Worm (Caenorhabditis elegans) whole organism, mixed stage, embryonic: Measurements from ENCODE around the gene cng-2.
"Not testable (repeated sequence)": the region's sequence is repeated elsewhere in the genome, so short reads cannot be mapped to it uniquely, and the experiment has no call there.

Source experiments
- M03D4.4 ChIP-seq: sonication (generic microtip); optimal IDR thresholded peaks from 2 replicates; lab custom pipeline; 2017; ENCODE audit warnings: mild to moderate bottlenecking, missing genetic modification characterization, missing compliant biosample characterization
- blmp-1 ChIP-seq: fragments of 150-350 bp; optimal IDR thresholded peaks from 2 replicates; lab custom pipeline; 2014; ENCODE audit warnings: missing biosample characterization, missing genetic modification characterization
- ceh-39 ChIP-seq: fragments of 150-350 bp; optimal IDR thresholded peaks from 2 replicates; lab custom pipeline; 2014; ENCODE audit warnings: missing biosample characterization, missing genetic modification characterization
- ceh-43 ChIP-seq: fragments of 200-800 bp; sonication (Bioruptor generic); optimal IDR thresholded peaks from 2 replicates; lab custom pipeline; 2018; ENCODE audit warnings: mild to moderate bottlenecking, missing genetic modification characterization, moderate library complexity, missing compliant biosample characterization
- ceh-83 ChIP-seq: fragments of 200-800 bp; sonication (Bioruptor generic); optimal IDR thresholded peaks from 2 replicates; lab custom pipeline; 2018; ENCODE audit warnings: mild to moderate bottlenecking, missing genetic modification characterization, missing compliant biosample characterization
- ces-1 ChIP-seq: fragments of 150-350 bp; optimal IDR thresholded peaks from 2 replicates; lab custom pipeline; 2014; ENCODE audit warnings: missing biosample characterization, missing genetic modification reagents, missing genetic modification characterization
- cnd-1 ChIP-seq: fragments of 200-800 bp; sonication (Bioruptor generic); optimal IDR thresholded peaks from 2 replicates; lab custom pipeline; 2018; ENCODE audit warnings: mild to moderate bottlenecking, missing genetic modification characterization, missing compliant biosample characterization
- drap-1 ChIP-seq: fragments of 200-800 bp; sonication (Bioruptor generic); optimal IDR thresholded peaks from 3 replicates; lab custom pipeline; 2018; ENCODE audit warnings: mild to moderate bottlenecking, missing genetic modification characterization, missing compliant biosample characterization
- elt-1 ChIP-seq: sonication (generic microtip); optimal IDR thresholded peaks from 2 replicates; lab custom pipeline; 2017; ENCODE audit warnings: missing genetic modification characterization, mild to moderate bottlenecking, missing compliant biosample characterization, antibody characterized with exemption, moderate library complexity, borderline replicate concordance; ENCODE audit not compliant: insufficient read depth
- elt-3 ChIP-seq: fragments of 150-350 bp; optimal IDR thresholded peaks from 2 replicates; lab custom pipeline; 2014; ENCODE audit warnings: missing biosample characterization, missing genetic modification characterization
- flh-1 ChIP-seq: fragments of 200-800 bp; sonication (Bioruptor generic); optimal IDR thresholded peaks from 2 replicates; lab custom pipeline; 2018; ENCODE audit warnings: mild to moderate bottlenecking, missing genetic modification characterization, moderate library complexity, missing compliant biosample characterization
- ham-2 ChIP-seq: fragments of 200-800 bp; sonication (Bioruptor generic); optimal IDR thresholded peaks from 2 replicates; lab custom pipeline; 2018; ENCODE audit warnings: mild to moderate bottlenecking, missing genetic modification characterization, missing compliant biosample characterization
- hlh-1 ChIP-seq: fragments of 150-350 bp; optimal IDR thresholded peaks from 2 replicates; lab custom pipeline; 2014; ENCODE audit warnings: missing biosample characterization, missing genetic modification reagents, missing genetic modification characterization
- lin-13 ChIP-seq: fragments of 150-350 bp; optimal IDR thresholded peaks from 2 replicates; lab custom pipeline; 2014; ENCODE audit warnings: missing biosample characterization, missing genetic modification characterization
- lin-32 ChIP-seq: fragments of 200-800 bp; sonication (Bioruptor generic); optimal IDR thresholded peaks from 2 replicates; lab custom pipeline; 2018; ENCODE audit warnings: mild to moderate bottlenecking, missing genetic modification characterization, missing compliant biosample characterization
- lsy-2 ChIP-seq: fragments of 150-350 bp; optimal IDR thresholded peaks from 2 replicates; lab custom pipeline; 2014; ENCODE audit warnings: missing biosample characterization, missing genetic modification characterization
- mab-5 ChIP-seq: fragments of 150-350 bp; optimal IDR thresholded peaks from 2 replicates; lab custom pipeline; 2014; ENCODE audit warnings: missing biosample characterization, missing genetic modification characterization
- mls-2 ChIP-seq: sonication (generic microtip); optimal IDR thresholded peaks from 2 replicates; lab custom pipeline; 2016; ENCODE audit warnings: mild to moderate bottlenecking, missing genetic modification characterization, moderate library complexity, missing compliant biosample characterization
- nhr-2 ChIP-seq: fragments of 150-350 bp; optimal IDR thresholded peaks from 2 replicates; lab custom pipeline; 2014; ENCODE audit warnings: missing biosample characterization, missing genetic modification characterization
- nhr-28 ChIP-seq: fragments of 150-350 bp; optimal IDR thresholded peaks from 2 replicates; lab custom pipeline; 2014; ENCODE audit warnings: missing biosample characterization, missing genetic modification characterization
- nhr-76 ChIP-seq: sonication (generic microtip); optimal IDR thresholded peaks from 2 replicates; lab custom pipeline; 2017; ENCODE audit warnings: missing biosample characterization, missing genetic modification characterization
- pha-4 ChIP-seq: fragments of 150-350 bp; optimal IDR thresholded peaks from 2 replicates; lab custom pipeline; 2018; ENCODE audit warnings: missing biosample characterization, missing genetic modification reagents, missing genetic modification characterization
- sem-2 ChIP-seq: fragments of 200-800 bp; sonication (Bioruptor generic); optimal IDR thresholded peaks from 2 replicates; lab custom pipeline; 2018; ENCODE audit warnings: mild to moderate bottlenecking, missing genetic modification characterization, missing compliant biosample characterization
- snpc-4 ChIP-seq: fragments of 150-350 bp; optimal IDR thresholded peaks from 2 replicates; lab custom pipeline; 2014; ENCODE audit warnings: missing biosample characterization, missing genetic modification characterization
- sptf-1 ChIP-seq: sonication (generic microtip); optimal IDR thresholded peaks from 2 replicates; lab custom pipeline; 2017; ENCODE audit warnings: mild to moderate bottlenecking, missing genetic modification characterization, moderate library complexity, missing compliant biosample characterization
- tbx-8 ChIP-seq: fragments of 200-800 bp; sonication (Bioruptor generic); optimal IDR thresholded peaks from 2 replicates; lab custom pipeline; 2018; ENCODE audit warnings: mild to moderate bottlenecking, missing genetic modification characterization, moderate library complexity, missing compliant biosample characterization
- unc-120 ChIP-seq: sonication (generic microtip); optimal IDR thresholded peaks from 2 replicates; lab custom pipeline; 2017; ENCODE audit warnings: missing genetic modification characterization, missing compliant biosample characterization; ENCODE audit not compliant: poor library complexity, severe bottlenecking
- unc-39 ChIP-seq: fragments of 150-350 bp; optimal IDR thresholded peaks from 2 replicates; lab custom pipeline; 2014; ENCODE audit warnings: missing biosample characterization, missing genetic modification characterization
- unc-62 ChIP-seq: fragments of 150-350 bp; optimal IDR thresholded peaks from 2 replicates; lab custom pipeline; 2014; ENCODE audit warnings: missing biosample characterization, missing genetic modification reagents, missing genetic modification characterization
- zip-8 ChIP-seq: fragments of 150-350 bp; optimal IDR thresholded peaks from 2 replicates; lab custom pipeline; 2014; ENCODE audit warnings: missing biosample characterization, missing genetic modification characterization

The cng-2 gene

ce11 chrIV:2051195-2051594, 14.2 kb downstream of the cng-2 start, which contains the start of gene R05C11.4:
TSS of gene R05C11.4 (plus strand) at chrIV:2051495.
- TF ChIP-seq snpc-4, blmp-1, nhr-28 (tag; lab: Kevin White, UChicago): not testable (repeated sequence)
- TF ChIP-seq, all 35 proteins: peak for 0; not testable (repeated sequence) for 35

- TF ChIP-seq drap-1 (GFP tag; lab: Kevin White, UChicago) (no peak), ces-1 (GFP tag; lab: Kevin White, UChicago) (peak; percentile 96)
Observed at ce11 chrIV:2052337-2052736, 15.3 kb downstream of the cng-2 start.

- TF ChIP-seq ceh-83 (GFP tag; lab: Kevin White, UChicago) (no peak), mab-5 (tag; lab: Kevin White, UChicago) (no peak), drap-1 (GFP tag; lab: Kevin White, UChicago) (no peak), lin-32 (GFP tag; lab: Kevin White, UChicago) (no peak), flh-1 (GFP tag; lab: Kevin White, UChicago) (no peak), lsy-2 (tag; lab: Kevin White, UChicago) (no peak), pha-4 (tag; lab: Kevin White, UChicago) (no peak), elt-1 (no peak), M03D4.4 (tag; lab: Kevin White, UChicago) (no peak), blmp-1 (tag; lab: Kevin White, UChicago) (no peak), ceh-39 (tag; lab: Kevin White, UChicago) (no peak), ceh-43 (GFP tag; lab: Kevin White, UChicago) (no peak), unc-39 (tag; lab: Kevin White, UChicago) (no peak), unc-62 (GFP tag; lab: Kevin White, UChicago) (peak; percentile 0), tbx-8 (no peak), unc-120 (tag; lab: Kevin White, UChicago) (peak; percentile 31), zip-8 (no peak), ces-1 (GFP tag; lab: Kevin White, UChicago) (peak; percentile 93), sem-2 (GFP tag; lab: Kevin White, UChicago) (no peak), nhr-76 (tag; lab: Kevin White, UChicago) (no peak), nhr-2 (tag; lab: Kevin White, UChicago) (no peak), sptf-1 (no peak), nhr-28 (tag; lab: Kevin White, UChicago) (no peak)
Observed at ce11 chrIV:2053591-2053990, 16.6 kb downstream of the cng-2 start.

ce11 chrIV:2057462-2057861, 20.5 kb downstream of the cng-2 start:
- TF ChIP-seq zip-8 = no peak
- no peak for TF ChIP-seq unc-62 (GFP tag; lab: Kevin White, UChicago)
- no peak for TF ChIP-seq blmp-1 (tag; lab: Kevin White, UChicago)
- TF ChIP-seq elt-3 (tag; lab: Kevin White, UChicago) = no peak
- no peak for TF ChIP-seq lin-32 (GFP tag; lab: Kevin White, UChicago)
- no peak for TF ChIP-seq sptf-1
- TF ChIP-seq unc-39 (tag; lab: Kevin White, UChicago) = no peak
- TF ChIP-seq mls-2 (tag; lab: Kevin White, UChicago) = no peak
- TF ChIP-seq ham-2 (GFP tag; lab: Kevin White, UChicago) = no peak
- no peak for TF ChIP-seq nhr-2 (tag; lab: Kevin White, UChicago)
- no peak for TF ChIP-seq lin-13 (tag; lab: Kevin White, UChicago)
- no peak for TF ChIP-seq M03D4.4 (tag; lab: Kevin White, UChicago)
- TF ChIP-seq sem-2 (GFP tag; lab: Kevin White, UChicago) = no peak
- TF ChIP-seq ceh-39 (tag; lab: Kevin White, UChicago) = no peak
- no peak for TF ChIP-seq nhr-28 (tag; lab: Kevin White, UChicago)
- no peak for TF ChIP-seq hlh-1 (tag; lab: Kevin White, UChicago)
- TF ChIP-seq tbx-8 = no peak
- no peak for TF ChIP-seq ceh-83 (GFP tag; lab: Kevin White, UChicago)
- no peak for TF ChIP-seq flh-1 (GFP tag; lab: Kevin White, UChicago)

- no peak for TF ChIP-seq cnd-1 (tag; lab: Kevin White, UChicago)
- TF ChIP-seq mab-5 (tag; lab: Kevin White, UChicago) = no peak
Observed at ce11 chrIV:2059011-2059410, 22.0 kb downstream of the cng-2 start, which contains the start of gene R05C11.2. TSS of gene R05C11.2 (minus strand) at chrIV:2059111.
